Worm (Caenorhabditis elegans) whole organism, L1 larva: ENCODE results near the gene F54G2.1.

Experiments
- C16A3.4 ChIP-seq: fragments of 150-350 bp; optimal IDR thresholded peaks from 2 replicates; lab custom pipeline; 2014; ENCODE audit warnings: missing biosample characterization, missing genetic modification characterization
- C34B4.2 ChIP-seq: sonication (generic microtip); optimal IDR thresholded peaks from 2 replicates; lab custom pipeline; 2017; ENCODE audit warnings: mild to moderate bottlenecking, missing genetic modification characterization, missing compliant biosample characterization
- F16B12.6 ChIP-seq: fragments of 150-350 bp; optimal IDR thresholded peaks from 2 replicates; lab custom pipeline; 2014; ENCODE audit warnings: missing biosample characterization, missing genetic modification characterization
- Y116A8C.19 ChIP-seq: sonication (generic microtip); optimal IDR thresholded peaks from 2 replicates; lab custom pipeline; 2016; ENCODE audit warnings: missing compliant biosample characterization, missing genetic modification characterization, borderline replicate concordance
- blmp-1 ChIP-seq: fragments of 150-350 bp; optimal IDR thresholded peaks from 2 replicates; lab custom pipeline; 2014; ENCODE audit warnings: missing biosample characterization, missing genetic modification characterization
- ceh-82 ChIP-seq, 3 experiments: fragments of 150-350 bp in 1 of 3; sonication (generic microtip) in 2 of 3; optimal IDR thresholded peaks; 2 replicates each; lab custom pipeline; 2014 to 2017; ENCODE audit warnings: missing biosample characterization in 3 of 3, missing genetic modification characterization in 3 of 3
- dpl-1 ChIP-seq, 3 experiments: fragments of 150-350 bp in 2 of 3; sonication (generic microtip) in 1 of 3; optimal IDR thresholded peaks; 2 replicates each; lab custom pipeline; 2014 to 2017; ENCODE audit warnings: missing biosample characterization in 3 of 3, missing genetic modification characterization in 3 of 3, missing genetic modification reagents in 3 of 3
- efl-1 ChIP-seq, 4 experiments: fragments of 150-350 bp; optimal IDR thresholded peaks in 3 of 4; peaks in 1 of 4; 1 replicate in 1 of 4; 2 replicates in 3 of 4; lab custom pipeline; 2014; ENCODE audit warnings: missing biosample characterization in 2 of 4, missing genetic modification characterization in 2 of 4, missing genetic modification reagents in 2 of 4
- efl-3 ChIP-seq: fragments of 200-800 bp; sonication (Bioruptor generic); optimal IDR thresholded peaks from 2 replicates; lab custom pipeline; 2018; ENCODE audit warnings: mild to moderate bottlenecking, missing genetic modification characterization, missing compliant biosample characterization
- egl-27 ChIP-seq, 2 experiments: fragments of 150-350 bp in 1 of 2; sonication (generic microtip); optimal IDR thresholded peaks; 3 replicates each; lab custom pipeline; 2017 to 2018; ENCODE audit warnings: missing biosample characterization in 2 of 2, missing genetic modification characterization in 2 of 2, missing genetic modification reagents in 2 of 2
- elt-2 ChIP-seq: sonication (generic microtip); optimal IDR thresholded peaks from 2 replicates; lab custom pipeline; 2016; ENCODE audit warnings: missing genetic modification characterization, mild to moderate bottlenecking, inconsistent platforms, missing compliant biosample characterization, missing genetic modification reagents
- ets-5 ChIP-seq: fragments of 200-800 bp; sonication (Bioruptor generic); IDR thresholded peaks from 2 replicates; pipeline ENCODE4 v1.3.6; 2022; ENCODE audit warnings: missing genetic modification characterization, missing compliant biosample characterization
- fkh-10 ChIP-seq: sonication (generic microtip); optimal IDR thresholded peaks from 2 replicates; lab custom pipeline; 2017; ENCODE audit warnings: missing biosample characterization, missing genetic modification reagents, missing genetic modification characterization
- hpl-2 ChIP-seq: fragments of 150-350 bp; optimal IDR thresholded peaks from 2 replicates; lab custom pipeline; 2014; ENCODE audit warnings: missing biosample characterization, missing genetic modification reagents, missing genetic modification characterization
- lin-13 ChIP-seq: fragments of 150-350 bp; optimal IDR thresholded peaks from 2 replicates; lab custom pipeline; 2014; ENCODE audit warnings: missing biosample characterization, missing genetic modification reagents, missing genetic modification characterization
- lin-14 ChIP-seq: fragments of 200-800 bp; sonication (Bioruptor generic); optimal IDR thresholded peaks from 2 replicates; lab custom pipeline; 2018; ENCODE audit warnings: mild to moderate bottlenecking, missing genetic modification characterization, moderate library complexity, missing compliant biosample characterization
- lin-35 ChIP-seq, 2 experiments: fragments of 150-350 bp; optimal IDR thresholded peaks; 2 replicates each; lab custom pipeline; 2014; ENCODE audit warnings: missing biosample characterization in 2 of 2, missing genetic modification characterization in 2 of 2, missing genetic modification reagents in 2 of 2
- lin-39 ChIP-seq: fragments of 150-350 bp; optimal IDR thresholded peaks from 2 replicates; lab custom pipeline; 2014; ENCODE audit warnings: missing biosample characterization, missing genetic modification reagents, missing genetic modification characterization
- lir-3 ChIP-seq: sonication (generic microtip); optimal IDR thresholded peaks from 2 replicates; lab custom pipeline; 2016; ENCODE audit warnings: mild to moderate bottlenecking, missing genetic modification characterization, moderate library complexity, missing compliant biosample characterization; ENCODE audit not compliant: poor library complexity
- mdl-1 ChIP-seq, 2 experiments: fragments of 150-350 bp; optimal IDR thresholded peaks; 2 replicates each; lab custom pipeline; 2014 to 2017; ENCODE audit warnings: missing biosample characterization in 2 of 2, missing genetic modification characterization in 2 of 2, inconsistent platforms in 1 of 2
- mef-2 ChIP-seq: fragments of 150-350 bp; optimal IDR thresholded peaks from 2 replicates; lab custom pipeline; 2014; ENCODE audit warnings: missing biosample characterization, missing genetic modification characterization
- nhr-20 ChIP-seq: sonication (generic microtip); optimal IDR thresholded peaks from 2 replicates; lab custom pipeline; 2016; ENCODE audit warnings: mild to moderate bottlenecking, missing genetic modification characterization, missing compliant biosample characterization
- nhr-28 ChIP-seq: fragments of 150-350 bp; optimal IDR thresholded peaks from 2 replicates; lab custom pipeline; 2014; ENCODE audit warnings: missing biosample characterization, missing genetic modification characterization
- nhr-47 ChIP-seq: sonication (generic microtip); optimal IDR thresholded peaks from 2 replicates; lab custom pipeline; 2016; ENCODE audit warnings: mild to moderate bottlenecking, missing genetic modification characterization, moderate library complexity, missing compliant biosample characterization
- nhr-71 ChIP-seq: sonication (generic microtip); optimal IDR thresholded peaks from 2 replicates; lab custom pipeline; 2016; ENCODE audit warnings: mild to moderate bottlenecking, missing genetic modification characterization, moderate library complexity, missing compliant biosample characterization
- nhr-76 ChIP-seq: sonication (generic microtip); optimal IDR thresholded peaks from 2 replicates; lab custom pipeline; 2017; ENCODE audit warnings: missing biosample characterization, missing genetic modification characterization
- nhr-85 ChIP-seq: sonication (generic microtip); peaks from one replicate; lab custom pipeline; 2016; ENCODE audit warnings: missing genetic modification characterization, inconsistent platforms, missing compliant biosample characterization
- nhr-90 ChIP-seq: sonication (generic microtip); optimal IDR thresholded peaks from 2 replicates; lab custom pipeline; 2016; ENCODE audit warnings: mild to moderate bottlenecking, missing genetic modification characterization, missing compliant biosample characterization; ENCODE audit not compliant: poor library complexity
- pag-3 ChIP-seq: sonication (generic microtip); optimal IDR thresholded peaks from 2 replicates; lab custom pipeline; 2017; ENCODE audit warnings: missing genetic modification characterization, mild to moderate bottlenecking, missing compliant biosample characterization, antibody characterized with exemption, borderline replicate concordance; ENCODE audit not compliant: insufficient read depth
- rnt-1 ChIP-seq: sonication (generic microtip); optimal IDR thresholded peaks from 2 replicates; lab custom pipeline; 2016; ENCODE audit warnings: mild to moderate bottlenecking, missing genetic modification characterization, moderate library complexity, missing compliant biosample characterization
- skn-1 ChIP-seq: fragments of 150-350 bp; optimal IDR thresholded peaks from 2 replicates; lab custom pipeline; 2014; ENCODE audit warnings: missing biosample characterization, missing genetic modification characterization
- snpc-4 ChIP-seq: fragments of 150-350 bp; optimal IDR thresholded peaks from 2 replicates; lab custom pipeline; 2014; ENCODE audit warnings: missing biosample characterization, missing genetic modification characterization
- snu-23 ChIP-seq: sonication (generic microtip); optimal IDR thresholded peaks from 2 replicates; lab custom pipeline; 2016; ENCODE audit warnings: missing genetic modification characterization, missing compliant biosample characterization
- sox-4 ChIP-seq: sonication (generic microtip); optimal IDR thresholded peaks from 2 replicates; lab custom pipeline; 2016; ENCODE audit warnings: missing genetic modification characterization, missing compliant biosample characterization
- unc-86 ChIP-seq: sonication (generic microtip); optimal IDR thresholded peaks from 2 replicates; lab custom pipeline; 2016; ENCODE audit warnings: missing genetic modification characterization, missing compliant biosample characterization

The F54G2.1 gene

DNA sequence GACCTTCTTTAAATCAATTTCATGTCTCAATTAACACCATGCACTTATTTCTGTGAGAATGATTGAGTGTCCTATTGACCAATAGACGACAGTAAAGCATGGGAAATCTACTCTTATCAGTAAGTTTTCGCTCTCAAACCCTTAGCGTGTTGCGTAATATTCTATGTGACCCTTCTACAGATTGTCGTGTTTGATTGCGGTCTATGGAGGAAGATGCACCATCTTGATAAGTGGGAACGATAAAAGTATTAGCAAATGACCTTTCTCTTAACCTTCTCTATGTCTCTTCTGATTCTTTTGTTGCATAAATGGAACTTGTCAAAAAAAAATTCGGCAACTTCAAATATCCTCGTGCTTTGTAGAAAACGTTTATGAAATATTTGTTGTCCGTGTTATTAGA, 39.7 kb upstream of the F54G2.1 start (continued):
- TF ChIP-seq mef-2 (tag; lab: Kevin White, UChicago), result no peak

DNA sequence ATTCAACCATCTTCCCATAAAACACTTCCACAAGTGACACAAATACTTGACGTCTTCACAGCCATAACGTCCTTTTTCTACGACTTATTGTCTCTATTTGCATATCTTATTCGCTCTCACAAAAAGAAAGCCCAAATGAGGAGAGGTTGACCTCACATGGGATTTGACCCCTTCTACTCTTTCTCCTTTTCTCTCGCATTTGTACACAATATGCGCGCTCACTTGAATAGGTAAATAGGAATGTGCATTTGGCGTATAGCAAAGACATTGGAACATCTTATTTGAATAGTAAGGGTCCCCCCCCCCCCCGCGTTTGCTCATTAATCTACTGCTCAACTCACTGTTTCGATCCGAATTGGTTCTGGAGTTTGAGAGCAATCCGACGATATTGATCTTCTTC, 36.5 kb upstream of the F54G2.1 start:
- TF ChIP-seq snpc-4 (tag; lab: Kevin White, UChicago) (no peak), blmp-1 (tag; lab: Kevin White, UChicago) (peak; percentile 7), lin-14 (GFP tag; lab: Kevin White, UChicago) (peak; percentile 15), nhr-85 (tag; lab: Kevin White, UChicago) (no peak)
- TF ChIP-seq, all 84 proteins: peak for 2

DNA sequence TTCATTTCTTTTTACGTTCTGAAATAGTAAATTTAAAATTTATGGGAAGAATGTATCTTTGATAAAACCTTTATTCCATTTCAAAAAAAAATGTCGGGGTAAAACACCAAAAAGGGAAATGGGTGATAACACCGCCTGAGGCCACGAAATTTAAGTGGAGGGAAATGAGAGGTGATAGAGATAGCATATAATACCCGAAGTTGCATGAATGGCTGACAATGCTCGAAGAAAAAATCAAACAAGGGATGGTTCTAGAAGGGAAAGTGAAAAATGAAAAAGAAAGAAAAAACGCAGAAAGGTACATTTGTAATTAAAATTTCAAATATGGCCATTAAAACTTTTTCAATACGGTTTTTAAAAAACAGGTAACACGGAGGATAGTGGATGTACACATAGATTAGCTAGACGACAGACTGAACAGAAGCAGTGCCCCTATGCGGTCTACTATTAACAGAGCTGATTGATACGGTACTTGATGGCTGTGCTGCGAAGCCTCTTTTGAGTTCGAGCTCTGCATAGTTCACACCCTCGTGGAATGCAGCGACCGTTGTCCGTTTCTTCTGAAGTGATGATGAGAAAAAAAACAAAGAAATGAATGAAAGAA, 34.1 kb upstream of the F54G2.1 start:
- peak; percentile 41 for TF ChIP-seq skn-1
- TF ChIP-seq rnt-1 (tag; lab: Kevin White, UChicago), result no peak
- TF ChIP-seq elt-2 (tag; lab: Kevin White, UChicago), result peak; percentile 50

DNA sequence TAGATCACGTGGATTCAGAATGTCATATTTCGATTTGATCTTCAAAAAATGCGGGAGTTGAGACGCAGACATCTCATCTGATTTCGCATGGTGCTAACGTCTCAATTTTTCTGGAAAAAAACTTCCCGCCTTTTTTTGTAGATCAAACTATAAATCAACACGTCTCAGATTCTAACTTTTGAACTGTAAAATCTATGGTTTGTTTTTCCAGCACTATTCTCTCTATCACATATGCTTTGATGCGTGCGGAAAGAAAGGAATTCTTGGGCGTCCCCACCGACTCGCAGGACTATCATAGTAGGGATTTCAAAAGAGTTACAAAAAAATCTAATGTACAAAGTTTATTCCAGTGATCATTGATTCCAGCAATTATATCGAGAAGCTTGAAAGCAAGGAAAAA, 33.5 kb upstream of the F54G2.1 start:
- TF ChIP-seq efl-3 (GFP tag; lab: Kevin White, UChicago), result no peak
- no peak for TF ChIP-seq skn-1
- no peak for TF ChIP-seq lir-3

DNA sequence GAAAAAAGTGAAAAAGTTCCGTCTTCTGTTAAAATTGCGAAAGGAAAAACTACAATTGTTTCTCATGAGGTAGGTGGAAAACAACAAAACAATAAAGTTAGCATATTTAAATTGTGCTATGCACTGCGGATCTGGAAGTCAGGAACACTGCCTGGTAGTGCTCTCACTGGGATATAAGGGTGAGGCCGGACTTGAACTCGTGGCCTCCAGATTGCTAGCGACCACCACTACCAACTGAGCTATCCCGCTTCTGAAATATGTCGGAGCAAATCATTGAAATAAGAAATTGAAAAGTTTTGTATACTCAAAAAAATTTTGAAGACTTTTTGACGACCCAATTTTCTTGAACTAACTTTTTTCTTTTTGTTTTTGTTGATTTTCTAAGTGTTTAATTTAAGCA, 32.4 kb upstream of the F54G2.1 start:
- TF ChIP-seq unc-86 (tag; lab: Kevin White, UChicago) (no peak), fkh-10 (no peak)

DNA sequence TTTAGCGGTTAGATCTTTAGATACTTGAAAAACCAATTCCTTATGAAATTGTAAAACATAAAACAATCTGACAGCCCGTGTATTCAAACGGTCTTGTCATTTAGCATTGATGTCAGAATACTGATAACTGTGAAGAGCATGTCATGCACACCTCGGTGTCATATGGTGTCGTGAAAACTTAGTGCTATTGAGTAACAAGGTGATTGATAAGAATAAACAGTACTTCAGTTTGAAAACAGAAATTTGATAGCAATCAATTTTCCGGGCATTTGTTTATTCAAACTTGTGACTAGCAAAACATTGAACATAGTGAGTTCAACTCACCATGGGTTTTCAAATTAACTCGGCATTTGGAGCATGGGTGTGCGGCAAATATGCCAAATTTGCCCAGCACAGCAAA, 31.1 kb upstream of the F54G2.1 start:
- TF ChIP-seq C34B4.2 (tag; lab: Kevin White, UChicago) (no peak), lin-39 (tag; lab: Kevin White, UChicago) (no peak), efl-1 (optimal IDR thresholded peaks at IDR 0.05; lab: Kevin White, UChicago) (no peak), efl-1 (GFP tag; optimal IDR thresholded peaks at IDR 0.05 in 1 of 2; lab: Kevin White, UChicago) (peak in 1 of 2 experiments; percentile 64), elt-2 (tag; lab: Kevin White, UChicago) (peak; percentile 80), hpl-2 (no peak), skn-1 (peak; percentile 23), pag-3 (no peak), nhr-20 (no peak), nhr-71 (peak; percentile 5), Y116A8C.19 (tag; lab: Kevin White, UChicago) (no peak), ceh-82 (tag; optimal IDR thresholded peaks at IDR 0.05; lab: Kevin White, UChicago) (no peak), lin-35 (GFP tag; optimal IDR thresholded peaks at IDR 0.05; lab: Kevin White, UChicago) (peak in 1 of 2 experiments; percentile 67), unc-86 (tag; lab: Kevin White, UChicago) (no peak), mdl-1 (tag; optimal IDR thresholded peaks at IDR 0.05; lab: Kevin White, UChicago) (peak in 1 of 2 experiments; percentile 43), nhr-76 (tag; lab: Kevin White, UChicago) (no peak)
- TF ChIP-seq, all 84 proteins: peak for 6

DNA sequence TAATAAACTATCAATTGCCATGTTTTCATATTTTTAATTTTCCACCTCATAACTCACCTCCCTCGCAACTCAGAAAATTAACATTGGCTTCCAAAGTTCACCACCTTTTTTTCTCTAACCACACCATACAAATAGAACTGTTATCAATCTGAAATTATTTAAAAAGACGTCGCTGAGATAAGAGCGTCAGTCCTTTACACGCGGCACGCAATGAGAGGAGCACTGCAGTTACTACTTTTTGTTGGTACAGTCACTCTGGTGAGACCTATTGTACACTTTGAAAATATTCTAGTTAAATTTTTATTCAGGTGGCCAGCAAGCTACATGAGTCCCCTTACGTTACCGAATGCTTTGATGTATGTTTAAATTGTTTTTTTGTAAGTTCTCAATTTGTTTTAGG, 30.6 kb upstream of the F54G2.1 start, which contains the start of gene T02C5.1:
Gene T02C5.1 (plus strand): TSS at position 199 of the 400 bp plus-strand sequence.
- TF ChIP-seq ets-5 (GFP tag; lab: Robert Waterston, UW) (no peak), elt-2 (tag; lab: Kevin White, UChicago) (peak; percentile 72), nhr-90 (no peak)
- TF ChIP-seq, all 84 proteins: peak for 1

ce11 chrX:2693026-2693425, 28.9 kb upstream of the F54G2.1 start:
- no peak for TF ChIP-seq nhr-28 (tag; lab: Kevin White, UChicago)
- no peak for TF ChIP-seq C16A3.4
- no peak for TF ChIP-seq dpl-1 (GFP tag; optimal IDR thresholded peaks at IDR 0.05; lab: Kevin White, UChicago)
- no peak for TF ChIP-seq mef-2 (tag; lab: Kevin White, UChicago)
- no peak for TF ChIP-seq efl-3 (GFP tag; lab: Kevin White, UChicago)
- no peak for TF ChIP-seq lin-13 (GFP tag; lab: Kevin White, UChicago)
- no peak for TF ChIP-seq nhr-47
- TF ChIP-seq nhr-76 (tag; lab: Kevin White, UChicago), result no peak
- no peak for TF ChIP-seq sox-4 (tag; lab: Kevin White, UChicago)
- no peak for TF ChIP-seq snu-23 (GFP tag; lab: Kevin White, UChicago)
- TF ChIP-seq egl-27 (tag; optimal IDR thresholded peaks at IDR 0.05; lab: Kevin White, UChicago), result no peak
- TF ChIP-seq F16B12.6 (tag; lab: Kevin White, UChicago), result no peak
